Worm (Caenorhabditis elegans): ENCODE data around the gene M03B6.3.

DNA sequence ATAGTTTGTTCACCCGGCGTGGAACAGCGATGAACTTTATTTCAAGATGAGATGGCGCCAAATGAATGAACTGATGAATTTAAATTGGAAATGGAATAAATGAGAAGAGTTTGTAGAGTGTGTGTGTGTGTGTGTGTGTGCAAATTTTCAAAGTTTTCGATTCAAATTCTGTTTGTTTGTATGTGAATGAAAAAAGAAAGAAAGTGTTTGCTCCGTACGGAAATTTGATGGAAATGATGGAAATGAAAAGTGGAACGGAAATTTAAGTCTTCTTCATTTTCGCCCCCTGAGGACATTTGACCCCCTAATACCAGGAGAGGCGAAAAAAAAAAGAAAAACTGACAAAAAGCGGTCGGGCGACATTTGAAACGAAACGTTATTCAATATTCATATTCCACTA lies 14.0 kb upstream of the M03B6.3 start:
- TF ChIP-seq nhr-11 (tag; optimal IDR thresholded peaks at IDR 0.05) (no peak), rnt-1 (tag; optimal IDR thresholded peaks at IDR 0.05) (no peak), egl-27 (tag; optimal IDR thresholded peaks at IDR 0.05) (no peak), vab-15 (tag; optimal IDR thresholded peaks at IDR 0.05) (no peak), swsn-7 (tag; optimal IDR thresholded peaks at IDR 0.05) (no peak), pax-3 (tag; optimal IDR thresholded peaks at IDR 0.05) (no peak), lin-15B (tag; optimal IDR thresholded peaks at IDR 0.05) (no peak), ceh-82 (tag; optimal IDR thresholded peaks at IDR 0.05) (no peak), nhr-12 (tag; optimal IDR thresholded peaks at IDR 0.05) (no peak), nhr-77 (tag; optimal IDR thresholded peaks at IDR 0.05) (no peak)
